Fruit fly (Drosophila melanogaster): ENCODE data around the gene CG5645.

Gene CG5645

DNA sequence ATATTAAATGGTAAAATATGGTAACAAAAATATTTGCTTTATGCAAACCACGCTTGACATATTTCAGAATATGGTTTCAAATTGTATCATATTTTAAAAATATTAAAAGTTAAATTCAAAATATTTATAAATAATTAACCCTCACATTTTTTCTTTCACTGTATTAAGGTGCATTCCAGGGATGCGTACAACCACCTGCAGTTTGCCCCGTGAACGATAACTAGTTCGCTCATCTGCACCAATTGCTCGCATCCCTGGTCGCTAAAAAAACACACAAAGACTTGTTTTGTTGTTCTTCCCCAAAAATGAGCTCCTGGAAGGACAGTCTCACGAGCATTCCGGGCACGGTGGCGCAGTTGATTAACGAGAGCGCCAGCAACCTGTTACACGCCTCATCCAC is 4.6 kb downstream of the CG5645 start, which contains the start of gene DEF8 (continued):
- peak; percentile 20 for TF ChIP-seq tup (GFP tag; optimal IDR thresholded peaks at IDR 0.05)
- TF ChIP-seq CG17829 (tag; optimal IDR thresholded peaks at IDR 0.05), result peak; percentile 89
- TF ChIP-seq Trl (optimal IDR thresholded peaks at IDR 0.05), result no peak
- TF ChIP-seq Trl (GFP tag; optimal IDR thresholded peaks at IDR 0.05), result no peak
- TF ChIP-seq disco-r (GFP tag; optimal IDR thresholded peaks at IDR 0.05), result no peak
- TF ChIP-seq Dref (GFP tag; IDR thresholded peaks at IDR 0.05), result peak; percentile 55
- peak; percentile 29; the same call in 1 of the 2 replicates for TF ChIP-seq klu (GFP tag; IDR thresholded peaks at IDR 0.05)
- TF ChIP-seq CG16813 (GFP tag; IDR thresholded peaks at IDR 0.05; ENCODE audit: partially characterized antibody), result peak; percentile 41; the same call in 1 of the 3 replicates
- peak; percentile 29 for TF ChIP-seq tx (GFP tag; optimal IDR thresholded peaks at IDR 0.05)
- TF ChIP-seq Opbp (GFP tag; IDR thresholded peaks at IDR 0.05; ENCODE audit: partially characterized antibody), result peak; percentile 17; the same call in 1 of the 3 replicates
- TF ChIP-seq Xrp1 (GFP tag; IDR thresholded peaks at IDR 0.05), result peak; percentile 94
- peak; percentile 49 for TF ChIP-seq Usf (GFP tag; optimal IDR thresholded peaks at IDR 0.05)
- peak; percentile 68 for TF ChIP-seq CG11723 (GFP tag; optimal IDR thresholded peaks at IDR 0.05)
- TF ChIP-seq Atf6 (GFP tag; IDR thresholded peaks at IDR 0.05), result peak; percentile 86
- peak; percentile 52 for TF ChIP-seq psq (GFP tag; optimal IDR thresholded peaks at IDR 0.05)
- peak; percentile 61 for TF ChIP-seq ATbp (GFP tag; optimal IDR thresholded peaks at IDR 0.05)
- TF ChIP-seq cg (GFP tag; optimal IDR thresholded peaks at IDR 0.05), result no peak
- no peak for TF ChIP-seq Kr (GFP tag; optimal IDR thresholded peaks at IDR 0.05)
- peak; percentile 51 for TF ChIP-seq Six4 (GFP tag; optimal IDR thresholded peaks at IDR 0.05)
- peak; percentile 57 for TF ChIP-seq CG1529 (GFP tag; optimal IDR thresholded peaks at IDR 0.05)
- no peak for TF ChIP-seq ERR (GFP tag; optimal IDR thresholded peaks at IDR 0.05)
- TF ChIP-seq Med (GFP tag), result peak; percentile 90
- TF ChIP-seq crol (GFP tag; IDR thresholded peaks at IDR 0.05), result no peak
- no peak for TF ChIP-seq vnd (GFP tag; IDR thresholded peaks at IDR 0.05; ENCODE audit: partially characterized antibody)
- peak; percentile 74 for TF ChIP-seq Nf-YB (GFP tag; optimal IDR thresholded peaks at IDR 0.05)
- TF ChIP-seq CG8290 (GFP tag; optimal IDR thresholded peaks at IDR 0.05), result peak; percentile 79
- no peak for TF ChIP-seq CG8290 (tag; optimal IDR thresholded peaks at IDR 0.05)
- peak; percentile 73 for TF ChIP-seq CG6813 (GFP tag; optimal IDR thresholded peaks at IDR 0.05)
- peak; percentile 88 for TF ChIP-seq Rfx (GFP tag; IDR thresholded peaks at IDR 0.05)
- peak; percentile 74 for TF ChIP-seq CG2116 (GFP tag; optimal IDR thresholded peaks at IDR 0.05)
- TF ChIP-seq GATAe (GFP tag; conservative IDR thresholded peaks at IDR 0.05), result no peak
- no peak for TF ChIP-seq gcm2 (GFP tag; optimal IDR thresholded peaks at IDR 0.05)
- peak; percentile 90 for TF ChIP-seq CG18262 (tag; optimal IDR thresholded peaks at IDR 0.05)
- peak; percentile 69 for TF ChIP-seq croc (GFP tag; conservative IDR thresholded peaks at IDR 0.05)
- TF ChIP-seq org-1 (GFP tag; optimal IDR thresholded peaks at IDR 0.05), result peak; percentile 31
- TF ChIP-seq zen (tag; optimal IDR thresholded peaks at IDR 0.05), result peak; percentile 87
- TF ChIP-seq CG32772 (GFP tag; IDR thresholded peaks at IDR 0.05), result peak; percentile 87
- peak; percentile 65; the same call in 1 of the 3 replicates for TF ChIP-seq otp (GFP tag; IDR thresholded peaks at IDR 0.05)
- no peak for TF ChIP-seq CG4404 (GFP tag; IDR thresholded peaks at IDR 0.05)
- TF ChIP-seq CG1792 (GFP tag; optimal IDR thresholded peaks at IDR 0.05), result no peak
- TF ChIP-seq CG31388 (GFP tag; optimal IDR thresholded peaks at IDR 0.05), result no peak
- no peak for TF ChIP-seq hb (GFP tag; IDR thresholded peaks at IDR 0.05; ENCODE audit: partially characterized antibody)
- peak; percentile 87 for TF ChIP-seq CG7839 (tag; optimal IDR thresholded peaks at IDR 0.05)
- peak; percentile 83 for TF ChIP-seq CG18619 (GFP tag; optimal IDR thresholded peaks at IDR 0.05)
- no peak for TF ChIP-seq CG14965 (GFP tag; optimal IDR thresholded peaks at IDR 0.05; ENCODE audit: borderline replicate concordance)
- TF ChIP-seq CG4617 (GFP tag; optimal IDR thresholded peaks at IDR 0.05; ENCODE audit: borderline replicate concordance), result peak; percentile 96
- TF ChIP-seq dm (GFP tag; optimal IDR thresholded peaks at IDR 0.05), result peak; percentile 63
- TF ChIP-seq Antp (GFP tag; optimal IDR thresholded peaks at IDR 0.05), result peak; percentile 52
- TF ChIP-seq repo (GFP tag; optimal IDR thresholded peaks at IDR 0.05), result no peak
- peak; percentile 61 for TF ChIP-seq salm (tag; optimal IDR thresholded peaks at IDR 0.05)
- peak; percentile 77; the same call in 1 of the 2 replicates for TF ChIP-seq sim (GFP tag; IDR thresholded peaks at IDR 0.05)
- peak; percentile 18 for TF ChIP-seq fu2 (GFP tag; optimal IDR thresholded peaks at IDR 0.05)
